Fruit fly (Drosophila melanogaster) whole organism, prepupa: ENCODE results near the gene CG14915.

ENCODE experiments used
- CG10631 ChIP-seq: fragments of 200-800 bp; sonication (Bioruptor generic); optimal IDR thresholded peaks from 2 replicates; lab custom pipeline; 2016; ENCODE audit warnings: missing biosample characterization, missing genetic modification characterization
- CG11902 ChIP-seq: fragments of 200-800 bp; sonication (Bioruptor generic); optimal IDR thresholded peaks from 3 replicates; lab custom pipeline; 2016; ENCODE audit warnings: missing biosample characterization, missing genetic modification characterization
- CG15336 ChIP-seq: fragments of 200-800 bp; sonication (Bioruptor generic); IDR thresholded peaks from 2 replicates; pipeline ENCODE4 v1.3.6; 2022; ENCODE audit warnings: missing biosample characterization, missing genetic modification characterization
- CG16779 ChIP-seq: fragments of 200-800 bp; sonication (Bioruptor generic); optimal IDR thresholded peaks from 3 replicates; lab custom pipeline; 2017; ENCODE audit warnings: missing biosample characterization, mild to moderate bottlenecking, missing genetic modification characterization
- CG32006 ChIP-seq: fragments of 200-800 bp; sonication (Bioruptor generic); optimal IDR thresholded peaks from 3 replicates; lab custom pipeline; 2017; ENCODE audit warnings: missing biosample characterization, mild to moderate bottlenecking, missing genetic modification characterization
- CG34406 ChIP-seq: fragments of 200-800 bp; sonication (Bioruptor generic); optimal IDR thresholded peaks from 3 replicates; lab custom pipeline; 2016; ENCODE audit warnings: missing biosample characterization, missing genetic modification characterization
- CG3919 ChIP-seq: fragments of 200-800 bp; sonication (Bioruptor generic); optimal IDR thresholded peaks from 3 replicates; lab custom pipeline; 2016; ENCODE audit warnings: missing biosample characterization, missing genetic modification characterization
- CG4318 ChIP-seq: fragments of 200-800 bp; sonication (Bioruptor generic); optimal IDR thresholded peaks from 3 replicates; lab custom pipeline; 2017; ENCODE audit warnings: missing biosample characterization, mild to moderate bottlenecking, missing genetic modification characterization
- CG6163 ChIP-seq: fragments of 200-800 bp; sonication (Bioruptor generic); IDR thresholded peaks from 3 replicates; pipeline ENCODE4 v1.3.6; 2022; ENCODE audit warnings: missing biosample characterization, missing genetic modification characterization
- CG6276 ChIP-seq: fragments of 200-800 bp; sonication (Bioruptor generic); optimal IDR thresholded peaks from 2 replicates; lab custom pipeline; 2017; ENCODE audit warnings: missing biosample characterization, mild to moderate bottlenecking, missing genetic modification characterization
- CG6792 ChIP-seq: fragments of 200-800 bp; sonication (Bioruptor generic); optimal IDR thresholded peaks from 3 replicates; lab custom pipeline; 2016; ENCODE audit warnings: missing biosample characterization, missing genetic modification characterization
- CG6808 ChIP-seq: fragments of 200-800 bp; sonication (Bioruptor generic); optimal IDR thresholded peaks from 3 replicates; lab custom pipeline; 2017; ENCODE audit warnings: missing biosample characterization, missing genetic modification characterization, mild to moderate bottlenecking, moderate library complexity, missing genetic modification reagents
- CG7368 ChIP-seq: fragments of 200-800 bp; sonication (Bioruptor generic); optimal IDR thresholded peaks from 3 replicates; lab custom pipeline; 2016; ENCODE audit warnings: missing biosample characterization, missing genetic modification characterization
- CG8119 ChIP-seq: fragments of 200-800 bp; sonication (Bioruptor generic); IDR thresholded peaks from 3 replicates; pipeline ENCODE4 v1.3.6; 2022; ENCODE audit warnings: missing biosample characterization, missing genetic modification characterization
- CG8632 ChIP-seq: fragments of 200-800 bp; sonication (Bioruptor generic); optimal IDR thresholded peaks from 3 replicates; lab custom pipeline; 2016; ENCODE audit warnings: missing biosample characterization, missing genetic modification characterization
- CG9139 ChIP-seq: fragments of 200-800 bp; sonication (Bioruptor generic); optimal IDR thresholded peaks from 3 replicates; lab custom pipeline; 2017; ENCODE audit warnings: missing biosample characterization, mild to moderate bottlenecking, missing genetic modification characterization
- Eip78C ChIP-seq: fragments of 200-800 bp; sonication (Bioruptor generic); peaks from one replicate; lab custom pipeline; 2016; ENCODE audit warnings: missing biosample characterization, missing genetic modification characterization
- Eip93F ChIP-seq: fragments of 200-800 bp; sonication (Bioruptor generic); optimal IDR thresholded peaks from 2 replicates; lab custom pipeline; 2016; ENCODE audit warnings: missing biosample characterization, mild to moderate bottlenecking, missing genetic modification characterization
- Ets21C ChIP-seq: fragments of 200-800 bp; sonication (Bioruptor generic); optimal IDR thresholded peaks from 3 replicates; lab custom pipeline; 2016; ENCODE audit warnings: missing biosample characterization, missing genetic modification characterization
- Gug ChIP-seq: fragments of 200-800 bp; sonication (Bioruptor generic); IDR thresholded peaks from 2 replicates; pipeline ENCODE4 v1.3.6; 2022; ENCODE audit warnings: missing biosample characterization, missing genetic modification characterization
- Hr4 ChIP-seq: fragments of 200-800 bp; sonication (Bioruptor generic); optimal IDR thresholded peaks from 3 replicates; lab custom pipeline; 2016; ENCODE audit warnings: missing biosample characterization, missing genetic modification characterization
- Lpt ChIP-seq: fragments of 200-800 bp; sonication (Bioruptor generic); optimal IDR thresholded peaks from 3 replicates; lab custom pipeline; 2016; ENCODE audit warnings: missing biosample characterization, missing genetic modification characterization
- Met ChIP-seq: fragments of 200-800 bp; sonication (Bioruptor generic); optimal IDR thresholded peaks from 3 replicates; lab custom pipeline; 2016; ENCODE audit warnings: missing biosample characterization, missing genetic modification characterization
- OdsH ChIP-seq: fragments of 200-800 bp; sonication (Bioruptor generic); optimal IDR thresholded peaks from 3 replicates; lab custom pipeline; 2016; ENCODE audit warnings: missing biosample characterization, missing genetic modification characterization
- Smox ChIP-seq: fragments of 200-800 bp; sonication (Bioruptor generic); optimal IDR thresholded peaks from 3 replicates; lab custom pipeline; 2016; ENCODE audit warnings: missing biosample characterization, missing genetic modification characterization
- Sox102F ChIP-seq: fragments of 200-800 bp; sonication (Bioruptor generic); optimal IDR thresholded peaks from 2 replicates; lab custom pipeline; 2016; ENCODE audit warnings: missing biosample characterization, mild to moderate bottlenecking, missing genetic modification characterization
- achi ChIP-seq: fragments of 200-800 bp; sonication (Bioruptor generic); optimal IDR thresholded peaks from 3 replicates; lab custom pipeline; 2016; ENCODE audit warnings: missing biosample characterization, missing genetic modification characterization
- dac ChIP-seq: fragments of 200-800 bp; sonication (Bioruptor generic); optimal IDR thresholded peaks from 2 replicates; lab custom pipeline; 2017; ENCODE audit warnings: missing biosample characterization, mild to moderate bottlenecking, missing genetic modification characterization
- dsx ChIP-seq: fragments of 200-800 bp; optimal IDR thresholded peaks from 3 replicates; lab custom pipeline; 2019; ENCODE audit warnings: missing biosample characterization, mild to moderate bottlenecking, missing genetic modification characterization, moderate library complexity; ENCODE audit not compliant: poor library complexity, severe bottlenecking
- eg ChIP-seq: fragments of 200-800 bp; sonication (Bioruptor generic); IDR thresholded peaks from 3 replicates; pipeline ENCODE4 v1.3.6; 2022; ENCODE audit warnings: missing biosample characterization, missing genetic modification characterization
- esn ChIP-seq: fragments of 200-800 bp; sonication (Bioruptor generic); optimal IDR thresholded peaks from 2 replicates; lab custom pipeline; 2016; ENCODE audit warnings: missing biosample characterization, mild to moderate bottlenecking, missing genetic modification characterization, moderate library complexity
- lz ChIP-seq: fragments of 200-800 bp; sonication (Bioruptor generic); optimal IDR thresholded peaks from 3 replicates; lab custom pipeline; 2016; ENCODE audit warnings: missing biosample characterization, missing genetic modification characterization
- net ChIP-seq: fragments of 200-800 bp; sonication (Bioruptor generic); optimal IDR thresholded peaks from 3 replicates; lab custom pipeline; 2016; ENCODE audit warnings: missing biosample characterization, missing genetic modification characterization
- pdm3 ChIP-seq: fragments of 200-800 bp; sonication (Bioruptor generic); optimal IDR thresholded peaks from 3 replicates; lab custom pipeline; 2016; ENCODE audit warnings: missing biosample characterization, missing genetic modification characterization
- salr ChIP-seq, 2 experiments: fragments of 200-800 bp; sonication (Bioruptor generic); optimal IDR thresholded peaks; 3 replicates each; lab custom pipeline; 2016 to 2018; ENCODE audit warnings: missing biosample characterization in 2 of 2, missing genetic modification characterization in 2 of 2, mild to moderate bottlenecking in 1 of 2
- spab ChIP-seq: fragments of 200-800 bp; sonication (Bioruptor generic); optimal IDR thresholded peaks from 2 replicates; lab custom pipeline; 2017; ENCODE audit warnings: missing biosample characterization, mild to moderate bottlenecking, missing genetic modification characterization, missing genetic modification reagents
- ss ChIP-seq, 2 experiments: fragments of 200-800 bp; sonication (Bioruptor generic); optimal IDR thresholded peaks; 2 replicates in 1 of 2; 3 replicates in 1 of 2; lab custom pipeline; 2017 to 2018; ENCODE audit warnings: mild to moderate bottlenecking in 2 of 2, missing biosample characterization in 2 of 2, missing genetic modification characterization in 2 of 2, moderate library complexity in 1 of 2
- svp ChIP-seq: fragments of 200-800 bp; sonication (Bioruptor generic); peaks from one replicate; lab custom pipeline; 2016; ENCODE audit warnings: missing biosample characterization, missing genetic modification characterization
- topi ChIP-seq: fragments of 200-800 bp; sonication (Bioruptor generic); optimal IDR thresholded peaks from 3 replicates; lab custom pipeline; 2016; ENCODE audit warnings: missing biosample characterization, missing genetic modification characterization

The CG14915 gene

DNA sequence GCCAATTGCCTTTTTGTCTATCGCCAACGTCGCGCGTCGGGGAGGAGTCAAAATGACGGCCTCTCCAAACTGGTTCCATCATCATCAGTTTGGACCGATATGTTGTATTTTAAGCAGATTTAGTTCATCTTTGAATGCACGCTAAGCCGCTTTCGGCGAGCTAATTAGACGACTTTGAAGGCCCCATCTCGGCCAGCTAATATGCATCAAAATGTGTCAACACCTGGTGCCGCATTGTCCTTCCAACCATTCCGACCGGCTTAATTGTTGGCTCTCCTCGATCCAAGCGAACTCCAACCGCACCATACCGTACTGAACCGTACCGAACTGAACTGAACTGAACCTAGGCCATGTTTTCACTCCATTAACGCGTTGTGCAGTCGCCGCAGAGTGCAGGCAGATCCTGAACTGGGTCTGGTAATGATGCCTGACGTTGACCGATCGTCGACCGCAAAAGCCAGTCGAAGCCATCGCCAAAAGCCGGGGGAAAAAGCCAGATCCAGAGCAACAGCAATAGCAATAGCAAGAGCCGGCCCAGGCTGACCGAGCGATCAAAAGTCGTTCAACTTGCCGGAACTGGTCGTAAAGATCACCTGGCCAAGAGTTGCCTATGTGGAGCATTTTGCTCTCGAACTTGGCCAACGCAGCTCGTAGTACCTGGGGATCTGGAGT is 42.9 kb upstream of the CG14915 start:
- TF ChIP-seq Met (no peak), CG7368 (GFP tag; lab: Kevin White, UChicago) (no peak), topi (no peak), OdsH (GFP tag; lab: Kevin White, UChicago) (no peak), CG4318 (no peak), CG3919 (no peak), pdm3 (GFP tag; lab: Kevin White, UChicago) (no peak), svp (GFP tag; lab: Kevin White, UChicago) (no peak), CG16779 (tag; lab: Kevin White, UChicago) (no peak), CG6792 (GFP tag; lab: Kevin White, UChicago) (no peak), Eip93F (no peak), CG34406 (GFP tag; lab: Kevin White, UChicago) (no peak), CG8632 (GFP tag; lab: Kevin White, UChicago) (no peak), spab (no peak), Sox102F (GFP tag; lab: Kevin White, UChicago) (no peak), CG11902 (GFP tag; lab: Kevin White, UChicago) (no peak), lz (GFP tag; lab: Kevin White, UChicago) (no peak), CG15336 (GFP tag; lab: Robert Waterston, UW) (no peak), net (GFP tag; lab: Kevin White, UChicago) (no peak), Ets21C (GFP tag; lab: Kevin White, UChicago) (no peak)

DNA sequence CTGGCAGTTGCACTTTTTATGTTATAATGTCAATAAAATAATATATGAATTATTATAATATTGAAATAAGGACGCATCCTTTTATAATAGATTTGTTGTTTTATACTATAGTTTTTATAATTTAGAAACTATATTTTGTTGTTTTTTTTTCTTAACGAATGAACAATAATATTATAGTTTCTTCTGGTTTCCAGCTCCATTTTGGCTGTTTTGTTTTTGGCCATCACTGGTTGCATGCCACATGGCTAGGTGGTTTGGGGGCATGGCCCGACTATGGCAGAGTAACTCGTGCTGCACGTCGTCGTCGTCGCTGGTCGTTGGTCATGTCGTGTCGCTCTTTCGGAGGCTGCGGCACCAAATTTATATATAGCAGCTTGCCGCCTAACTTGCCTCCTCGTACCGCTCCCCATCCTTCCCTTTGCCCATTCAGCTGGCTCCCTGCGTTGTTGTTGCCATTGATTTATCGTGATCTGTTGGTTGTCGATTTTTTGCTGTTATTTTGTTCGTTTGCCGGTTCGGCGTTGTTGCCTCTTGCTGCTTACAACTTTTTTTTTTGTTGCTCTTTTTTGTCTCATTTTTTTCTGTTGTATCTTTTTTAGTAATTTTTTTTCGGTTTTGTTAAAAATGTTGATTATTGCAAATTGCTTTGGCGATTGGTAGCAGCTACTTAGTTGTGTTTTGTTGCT is 38.4 kb upstream of the CG14915 start:
- TF ChIP-seq CG6163 (GFP tag; lab: Robert Waterston, UW) = no peak
- peak; percentile 79 for TF ChIP-seq eg (GFP tag; lab: Robert Waterston, UW)
- peak; percentile 70 for TF ChIP-seq CG8119
- TF ChIP-seq lz (GFP tag; lab: Kevin White, UChicago) = no peak
- TF ChIP-seq CG6808 = peak; percentile 38
- TF ChIP-seq Hr4 (GFP tag; lab: Kevin White, UChicago) = peak; percentile 7
- TF ChIP-seq salr (GFP tag; optimal IDR thresholded peaks at IDR 0.05; lab: Kevin White, UChicago) = peak in 1 of 2 experiments; percentile 41
- peak; percentile 13 for TF ChIP-seq achi (GFP tag; lab: Kevin White, UChicago)
- TF ChIP-seq ss (GFP tag; optimal IDR thresholded peaks at IDR 0.05; lab: Kevin White, UChicago) = peak; percentile 32 to 75
- no peak for TF ChIP-seq esn
- no peak for TF ChIP-seq Smox (GFP tag; lab: Kevin White, UChicago)
- no peak for TF ChIP-seq Eip93F
- peak; percentile 5 for TF ChIP-seq dac
- peak; percentile 73 for TF ChIP-seq CG15336 (GFP tag; lab: Robert Waterston, UW)
- TF ChIP-seq dsx (GFP tag; lab: Kevin White, UChicago) = peak; percentile 51
- peak; percentile 39; the same call in 1 of the 2 replicates for TF ChIP-seq Gug (GFP tag; lab: Robert Waterston, UW)
- peak; percentile 30 for TF ChIP-seq Lpt
- peak; percentile 24 for TF ChIP-seq CG9139 (GFP tag; lab: Kevin White, UChicago)
- peak; percentile 69 for TF ChIP-seq Eip78C
- TF ChIP-seq CG10631 = peak; percentile 43
- TF ChIP-seq CG6276 = peak; percentile 87
- peak; percentile 35 for TF ChIP-seq CG16779 (tag; lab: Kevin White, UChicago)
- TF ChIP-seq CG11902 (GFP tag; lab: Kevin White, UChicago) = no peak
- TF ChIP-seq CG32006 (GFP tag; lab: Kevin White, UChicago) = peak; percentile 60
- TF ChIP-seq OdsH (GFP tag; lab: Kevin White, UChicago) = peak; percentile 32
